Worm (Caenorhabditis elegans): ENCODE data around the gene grd-14.

The grd-14 gene

DNA sequence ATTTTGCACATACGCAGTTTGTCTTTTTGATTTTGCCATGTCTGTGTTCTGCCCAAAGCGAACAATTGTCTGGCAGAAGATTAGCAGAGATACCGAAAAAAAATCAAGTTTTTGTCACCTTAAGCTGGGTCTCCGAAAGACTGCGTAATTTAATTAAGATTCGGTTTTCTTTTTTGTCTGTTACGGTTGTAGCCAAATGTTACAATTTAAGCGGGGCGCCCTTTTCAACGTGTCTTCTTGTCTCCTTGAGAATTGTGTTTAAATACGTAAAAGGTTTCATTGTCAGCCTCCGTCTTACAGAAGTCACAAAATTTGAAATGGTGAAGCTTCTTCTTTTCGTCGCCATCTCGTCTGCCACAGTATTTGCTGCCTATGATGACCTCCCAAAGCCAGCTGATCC, at the start of gene grd-14:
TSS of gene grd-14 (plus strand) at position 301 of the 400 bp plus-strand sequence.
- no peak for TF ChIP-seq daf-12 (tag; optimal IDR thresholded peaks at IDR 0.05)
- peak; percentile 13 for TF ChIP-seq aha-1 (tag)

ce11 chrX:8455590-8456166, 44.1 kb upstream of the grd-14 start, which contains the start of gene dpy-6:
TSS of gene dpy-6 (minus strand) at chrX:8455640.
- TF ChIP-seq php-3 (GFP tag; IDR thresholded peaks at IDR 0.05) (no peak), nhr-237 (tag; optimal IDR thresholded peaks at IDR 0.05) (no peak), lin-1 (GFP tag; IDR thresholded peaks at IDR 0.05) (no peak), dmd-9 (GFP tag; IDR thresholded peaks at IDR 0.05) (no peak), nhr-10 (tag; optimal IDR thresholded peaks at IDR 0.05) (no peak), ceh-82 (tag; optimal IDR thresholded peaks at IDR 0.05) (no peak), nhr-42 (GFP tag; IDR thresholded peaks at IDR 0.05) (no peak), dve-1 (tag; optimal IDR thresholded peaks at IDR 0.05; ENCODE audit: insufficient read depth) (no peak), ceh-20 (GFP tag; IDR thresholded peaks at IDR 0.05) (no peak), unc-62 (GFP tag; optimal IDR thresholded peaks at IDR 0.05 in 1 of 2) (peak in 1 of 2 experiments; percentile 29), unc-62 (tag; optimal IDR thresholded peaks at IDR 0.05) (no peak), nhr-28 (tag; optimal IDR thresholded peaks at IDR 0.05) (peak; percentile 8), ceh-32 (tag; optimal IDR thresholded peaks at IDR 0.05; ENCODE audit: poor library complexity) (no peak)

DNA sequence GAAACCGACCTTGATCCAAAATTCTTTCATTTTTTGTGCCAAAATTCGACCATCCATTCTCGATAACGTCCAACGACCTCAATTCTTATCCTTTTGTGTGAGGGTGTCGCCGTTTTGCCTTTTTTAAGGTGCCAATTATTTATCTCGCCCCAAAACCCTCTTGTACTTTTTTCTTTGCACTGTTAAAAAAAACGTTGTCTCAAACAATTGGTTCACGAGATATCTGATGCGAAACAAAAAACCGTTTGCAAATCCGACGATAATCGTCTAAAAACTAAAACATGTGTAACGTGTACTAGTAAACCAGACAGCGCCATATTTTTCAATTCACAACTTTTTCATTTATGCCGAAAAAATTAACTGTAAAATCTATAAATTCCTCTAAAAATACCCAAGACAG, 42.5 kb upstream of the grd-14 start, which contains the start of gene F16F9.3:
TSS of gene F16F9.3 (plus strand) at position 301 of the 400 bp plus-strand sequence.
- TF ChIP-seq ceh-32 (tag; optimal IDR thresholded peaks at IDR 0.05; ENCODE audit: poor library complexity) = no peak
- TF ChIP-seq madf-5 (GFP tag; IDR thresholded peaks at IDR 0.05) = no peak
- TF ChIP-seq zfp-2 (tag; optimal IDR thresholded peaks at IDR 0.05) = no peak
- no peak for TF ChIP-seq Y5F2A.4 (GFP tag; optimal IDR thresholded peaks at IDR 0.05)

DNA sequence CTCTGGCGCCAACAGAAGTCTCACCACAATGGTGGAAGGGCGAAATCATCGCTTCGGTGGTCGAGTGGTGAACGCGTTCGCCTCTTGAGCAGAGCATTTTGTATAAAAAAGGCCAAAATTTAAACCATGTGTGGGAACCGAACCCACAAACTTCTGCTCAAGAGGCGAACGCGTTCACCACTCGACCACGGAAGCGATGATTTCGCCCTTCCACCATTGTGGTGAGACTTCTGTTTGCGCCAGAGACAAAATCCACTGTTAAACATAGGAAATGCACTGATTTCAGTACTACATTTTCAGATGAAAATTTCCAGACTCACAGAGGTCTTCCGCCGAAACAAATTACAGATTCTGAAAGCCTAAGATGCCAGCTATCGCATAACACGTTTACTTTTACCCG, 40.9 kb upstream of the grd-14 start:
- peak; percentile 49; the same call in 1 of the 2 replicates for TF ChIP-seq snpc-1.2 (GFP tag; IDR thresholded peaks at IDR 0.05)

- no peak for TF ChIP-seq madf-5 (GFP tag; IDR thresholded peaks at IDR 0.05)
- TF ChIP-seq aha-1 (tag) = peak; percentile 90
Observed at ce11 chrX:8459789-8460188, 40.0 kb upstream of the grd-14 start.

DNA sequence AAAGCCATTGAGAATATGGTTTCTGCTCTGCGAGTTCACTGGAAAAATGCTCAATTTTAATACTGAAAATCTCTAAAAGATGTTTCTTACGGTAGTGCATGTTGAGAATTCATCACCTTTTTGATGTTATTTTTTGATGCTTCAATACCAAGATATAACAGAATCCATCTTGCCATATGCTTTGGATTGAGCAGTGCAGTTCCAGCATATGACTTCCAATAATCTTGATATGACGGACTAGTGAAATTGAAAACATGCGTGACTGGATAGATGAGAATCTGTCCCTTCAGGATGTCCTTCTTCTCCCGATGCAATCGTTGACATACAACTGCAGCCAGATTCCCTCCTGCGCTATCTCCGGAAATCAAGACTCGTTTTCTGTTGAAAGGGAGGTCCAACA, 38.9 kb upstream of the grd-14 start:
- TF ChIP-seq unc-62 (GFP tag; optimal IDR thresholded peaks at IDR 0.05 in 1 of 2) = peak in 1 of 2 experiments; percentile 97
- no peak for TF ChIP-seq unc-62 (tag; optimal IDR thresholded peaks at IDR 0.05)
- no peak for TF ChIP-seq snpc-4 (tag; optimal IDR thresholded peaks at IDR 0.05)

- TF ChIP-seq hlh-11 (tag; optimal IDR thresholded peaks at IDR 0.05) (peak; percentile 6), dmd-6 (GFP tag; IDR thresholded peaks at IDR 0.05) (peak; percentile 37), pqm-1 (tag; optimal IDR thresholded peaks at IDR 0.05) (peak; percentile 55), nhr-28 (tag; optimal IDR thresholded peaks at IDR 0.05) (peak; percentile 92), dve-1 (tag; optimal IDR thresholded peaks at IDR 0.05; ENCODE audit: insufficient read depth) (peak; percentile 64), daf-16 (GFP tag; optimal IDR thresholded peaks at IDR 0.05) (no peak), daf-16 (tag; optimal IDR thresholded peaks at IDR 0.05) (peak; percentile 33), spr-3 (GFP tag; optimal IDR thresholded peaks at IDR 0.05) (no peak), nhr-77 (tag; optimal IDR thresholded peaks at IDR 0.05) (peak; percentile 51), ceh-28 (tag; optimal IDR thresholded peaks at IDR 0.05) (no peak), aha-1 (tag) (peak; percentile 94), F37D6.2 (tag; optimal IDR thresholded peaks at IDR 0.05) (no peak)
Observed at ce11 chrX:8463085-8463645, 36.7 kb upstream of the grd-14 start, which contains the start of gene F16F9.4. TSS of gene F16F9.4 (minus strand) at chrX:8463360.
